Fruit fly (Drosophila melanogaster) whole organism, embryonic: Measurements from ENCODE around the gene Tpr2.

ENCODE experiments used
- CG10267 ChIP-seq: fragments of 200-800 bp; sonication (Bioruptor generic); optimal IDR thresholded peaks from 2 replicates; lab custom pipeline; 2018; ENCODE audit warnings: missing biosample characterization, mild to moderate bottlenecking, missing genetic modification characterization, moderate library complexity
- CG10979 ChIP-seq: fragments of 200-800 bp; sonication (Bioruptor generic); optimal IDR thresholded peaks from 2 replicates; lab custom pipeline; 2018; ENCODE audit warnings: missing biosample characterization, mild to moderate bottlenecking, missing genetic modification characterization, moderate library complexity
- CG11504 ChIP-seq: fragments of 200-800 bp; sonication (Bioruptor generic); optimal IDR thresholded peaks from 3 replicates; lab custom pipeline; 2019; ENCODE audit warnings: missing biosample characterization, mild to moderate bottlenecking, missing genetic modification characterization, moderate library complexity
- CG11560 ChIP-seq: fragments of 200-800 bp; sonication (Bioruptor generic); IDR thresholded peaks from 3 replicates; pipeline ENCODE4 v1.3.6; 2022; ENCODE audit warnings: missing biosample characterization, missing genetic modification characterization
- CG14014 ChIP-seq: fragments of 200-800 bp; sonication (Bioruptor generic); IDR thresholded peaks from 2 replicates; pipeline ENCODE4 v1.3.6; 2022; ENCODE audit warnings: missing biosample characterization, missing genetic modification characterization
- CG14667 ChIP-seq: fragments of 200-800 bp; sonication (Bioruptor generic); IDR thresholded peaks from 2 replicates; pipeline ENCODE4 v1.3.6; 2022; ENCODE audit warnings: missing biosample characterization, missing genetic modification characterization
- CG15479 ChIP-seq: fragments of 200-800 bp; sonication (Bioruptor generic); optimal IDR thresholded peaks from 3 replicates; lab custom pipeline; 2019; ENCODE audit warnings: missing biosample characterization, mild to moderate bottlenecking, missing genetic modification characterization, moderate library complexity
- CG15601 ChIP-seq: fragments of 200-800 bp; sonication (Bioruptor generic); optimal IDR thresholded peaks from 3 replicates; lab custom pipeline; 2019; ENCODE audit warnings: missing biosample characterization, mild to moderate bottlenecking, missing genetic modification characterization, moderate library complexity
- CG1602 ChIP-seq: fragments of 200-800 bp; sonication (Bioruptor generic); optimal IDR thresholded peaks from 3 replicates; lab custom pipeline; 2016; ENCODE audit warnings: missing biosample characterization, missing genetic modification characterization
- CG1647 ChIP-seq: fragments of 200-800 bp; sonication (Bioruptor generic); optimal IDR thresholded peaks from 3 replicates; lab custom pipeline; 2016; ENCODE audit warnings: missing biosample characterization, missing genetic modification characterization
- CG17359 ChIP-seq: fragments of 200-800 bp; sonication (Bioruptor generic); optimal IDR thresholded peaks from 3 replicates; lab custom pipeline; 2018; ENCODE audit warnings: missing biosample characterization, mild to moderate bottlenecking, missing genetic modification characterization, moderate library complexity
- CG17361 ChIP-seq: fragments of 200-800 bp; sonication (Bioruptor generic); IDR thresholded peaks from 3 replicates; pipeline ENCODE4 v1.3.6; 2022; ENCODE audit warnings: missing biosample characterization, missing genetic modification characterization
- CG17385 ChIP-seq: fragments of 200-800 bp; sonication (Bioruptor generic); optimal IDR thresholded peaks from 3 replicates; lab custom pipeline; 2018; ENCODE audit warnings: missing biosample characterization, mild to moderate bottlenecking, missing genetic modification characterization
- CG1792 ChIP-seq: fragments of 200-800 bp; sonication (Bioruptor generic); optimal IDR thresholded peaks from 2 replicates; lab custom pipeline; 2016; ENCODE audit warnings: missing biosample characterization, missing genetic modification characterization
- CG2120 ChIP-seq: fragments of 200-800 bp; sonication (Bioruptor generic); optimal IDR thresholded peaks from 3 replicates; lab custom pipeline; 2016; ENCODE audit warnings: missing biosample characterization, missing genetic modification characterization
- CG30431 ChIP-seq: fragments of 200-800 bp; sonication (Bioruptor generic); optimal IDR thresholded peaks from 2 replicates; lab custom pipeline; 2017; ENCODE audit warnings: missing biosample characterization, missing genetic modification characterization
- CG3847 ChIP-seq: fragments of 200-800 bp; sonication (Bioruptor generic); IDR thresholded peaks from 2 replicates; pipeline ENCODE4 v1.3.6; 2022; ENCODE audit warnings: missing biosample characterization, missing genetic modification characterization
- CG42726 ChIP-seq: fragments of 200-800 bp; sonication (Bioruptor generic); IDR thresholded peaks from 2 replicates; pipeline ENCODE4 v1.3.6; 2022; ENCODE audit warnings: missing biosample characterization, missing genetic modification characterization; ENCODE audit not compliant: partially characterized antibody
- CG6689 ChIP-seq: fragments of 200-800 bp; sonication (Bioruptor generic); IDR thresholded peaks from 2 replicates; pipeline ENCODE4 v1.3.6; 2022; ENCODE audit warnings: missing biosample characterization, missing genetic modification characterization
- CG7357 ChIP-seq: fragments of 200-800 bp; sonication (Bioruptor generic); IDR thresholded peaks from 3 replicates; pipeline ENCODE4 v1.3.6; 2022; ENCODE audit warnings: missing biosample characterization, missing genetic modification characterization
- CG7372 ChIP-seq: fragments of 200-800 bp; sonication (Bioruptor generic); IDR thresholded peaks from 2 replicates; pipeline ENCODE4 v1.3.6; 2022; ENCODE audit warnings: missing biosample characterization, missing genetic modification characterization
- CG7839 ChIP-seq: fragments of 200-800 bp; sonication (Bioruptor generic); optimal IDR thresholded peaks from 3 replicates; lab custom pipeline; 2018; ENCODE audit warnings: missing biosample characterization, mild to moderate bottlenecking, missing genetic modification characterization, moderate library complexity
- CG7963 ChIP-seq: fragments of 200-800 bp; sonication (Bioruptor generic); IDR thresholded peaks from 3 replicates; pipeline ENCODE4 v1.3.6; 2022; ENCODE audit warnings: missing biosample characterization, missing genetic modification characterization; ENCODE audit not compliant: partially characterized antibody
- Camta ChIP-seq: fragments of 200-800 bp; sonication (Bioruptor generic); optimal IDR thresholded peaks from 2 replicates; lab custom pipeline; 2016; ENCODE audit warnings: missing biosample characterization, missing genetic modification characterization
- Fer1 ChIP-seq: fragments of 200-800 bp; sonication (Bioruptor generic); optimal IDR thresholded peaks from 2 replicates; lab custom pipeline; 2017; ENCODE audit warnings: missing biosample characterization, mild to moderate bottlenecking, missing genetic modification characterization
- Fer2 ChIP-seq: fragments of 200-800 bp; sonication (Bioruptor generic); optimal IDR thresholded peaks from 2 replicates; lab custom pipeline; 2018; ENCODE audit warnings: missing biosample characterization, mild to moderate bottlenecking, missing genetic modification characterization, moderate library complexity
- HmgZ ChIP-seq: fragments of 200-800 bp; sonication (Bioruptor generic); optimal IDR thresholded peaks from 2 replicates; lab custom pipeline; 2018; ENCODE audit warnings: missing biosample characterization, mild to moderate bottlenecking, missing genetic modification characterization
- Hr51 ChIP-seq, 2 experiments: fragments of 200-800 bp; sonication (Bioruptor generic); optimal IDR thresholded peaks; 2 replicates in 1 of 2; 3 replicates in 1 of 2; lab custom pipeline; 2016 to 2018; ENCODE audit warnings: missing biosample characterization in 2 of 2, missing genetic modification characterization in 2 of 2, mild to moderate bottlenecking in 1 of 2, moderate library complexity in 1 of 2
- Jarid2 ChIP-seq: fragments of 200-800 bp; sonication (Bioruptor generic); optimal IDR thresholded peaks from 3 replicates; lab custom pipeline; 2017; ENCODE audit warnings: mild to moderate bottlenecking, missing biosample characterization, missing genetic modification reagents, missing genetic modification characterization
- Myb ChIP-seq: fragments of 200-800 bp; sonication (Bioruptor generic); optimal IDR thresholded peaks from 2 replicates; lab custom pipeline; 2016; ENCODE audit warnings: missing biosample characterization, missing genetic modification characterization
- Nf-YA ChIP-seq: fragments of 200-800 bp; sonication (Bioruptor generic); IDR thresholded peaks from 2 replicates; pipeline ENCODE4 v1.3.6; 2022; ENCODE audit warnings: missing biosample characterization, missing genetic modification characterization
- Ssrp ChIP-seq: fragments of 200-800 bp; sonication (Bioruptor generic); optimal IDR thresholded peaks from 2 replicates; lab custom pipeline; 2018; ENCODE audit warnings: missing biosample characterization, mild to moderate bottlenecking, missing genetic modification characterization, moderate library complexity
- Stat92E ChIP-seq, 3 experiments: fragments of >200 bp in 2 of 3; fragments of 200-800 bp in 1 of 3; sonication (Bioruptor generic) in 1 of 3; optimal IDR thresholded peaks; 2 replicates each; lab custom pipeline; 2017 to 2019; ENCODE audit warnings: missing biosample characterization in 3 of 3, missing genetic modification characterization in 3 of 3, mild to moderate bottlenecking in 1 of 3, moderate library complexity in 1 of 3
- caup ChIP-seq: fragments of 200-800 bp; sonication (Bioruptor generic); optimal IDR thresholded peaks from 3 replicates; lab custom pipeline; 2017; ENCODE audit warnings: missing biosample characterization, mild to moderate bottlenecking, missing genetic modification characterization, moderate library complexity; ENCODE audit not compliant: severe bottlenecking
- disco-r ChIP-seq: fragments of 200-800 bp; sonication (Bioruptor generic); optimal IDR thresholded peaks from 2 replicates; lab custom pipeline; 2016; ENCODE audit warnings: missing biosample characterization, missing genetic modification characterization
- eve ChIP-seq, 2 experiments: fragments of >200 bp; optimal IDR thresholded peaks; 2 replicates each; lab custom pipeline; 2017; ENCODE audit warnings: missing biosample characterization in 2 of 2, missing genetic modification characterization in 2 of 2
- ewg ChIP-seq: fragments of 200-800 bp; sonication (Bioruptor generic); optimal IDR thresholded peaks from 3 replicates; lab custom pipeline; 2017; ENCODE audit warnings: mild to moderate bottlenecking, missing biosample characterization, missing genetic modification reagents, missing genetic modification characterization
- insv ChIP-seq, 2 experiments: fragments of 200-800 bp; sonication (Bioruptor generic); optimal IDR thresholded peaks; 3 replicates each; lab custom pipeline; 2016 to 2018; ENCODE audit warnings: missing biosample characterization in 2 of 2, missing genetic modification characterization in 2 of 2
- ken ChIP-seq: fragments of 200-800 bp; sonication (Bioruptor generic); IDR thresholded peaks from 3 replicates; pipeline ENCODE4 v1.3.6; 2022; ENCODE audit warnings: missing biosample characterization, missing genetic modification characterization
- nau ChIP-seq: fragments of 200-800 bp; sonication (Bioruptor generic); optimal IDR thresholded peaks from 3 replicates; lab custom pipeline; 2017; ENCODE audit warnings: missing biosample characterization, mild to moderate bottlenecking, missing genetic modification characterization, missing genetic modification reagents
- nerfin-1 ChIP-seq: fragments of 200-800 bp; sonication (Bioruptor generic); optimal IDR thresholded peaks from 3 replicates; lab custom pipeline; 2019; ENCODE audit warnings: missing biosample characterization, mild to moderate bottlenecking, missing genetic modification characterization, moderate library complexity
- org-1 ChIP-seq: fragments of 200-800 bp; sonication (Bioruptor generic); optimal IDR thresholded peaks from 2 replicates; lab custom pipeline; 2017; ENCODE audit warnings: missing biosample characterization, missing genetic modification characterization
- row ChIP-seq: fragments of 200-800 bp; sonication (Bioruptor generic); IDR thresholded peaks from 3 replicates; pipeline ENCODE4 v1.3.6; 2022; ENCODE audit warnings: missing biosample characterization, missing genetic modification characterization
- sna ChIP-seq: fragments of 200-800 bp; sonication (Bioruptor generic); IDR thresholded peaks from 2 replicates; pipeline ENCODE4 v1.3.6; 2022; ENCODE audit warnings: missing biosample characterization, missing genetic modification characterization; ENCODE audit not compliant: partially characterized antibody
- stc ChIP-seq: fragments of 200-800 bp; sonication (Bioruptor generic); IDR thresholded peaks from 2 replicates; pipeline ENCODE4 v1.3.6; 2022; ENCODE audit warnings: missing biosample characterization, missing genetic modification characterization
- stwl ChIP-seq: fragments of 200-800 bp; sonication (Bioruptor generic); optimal IDR thresholded peaks from 3 replicates; lab custom pipeline; 2018; ENCODE audit warnings: missing biosample characterization, mild to moderate bottlenecking, missing genetic modification characterization, moderate library complexity
- trem ChIP-seq: fragments of 200-800 bp; optimal IDR thresholded peaks from 3 replicates; lab custom pipeline; 2019; ENCODE audit warnings: missing biosample characterization, mild to moderate bottlenecking, missing genetic modification characterization, moderate library complexity
- twi ChIP-seq: fragments of 200-800 bp; optimal IDR thresholded peaks from 2 replicates; lab custom pipeline; 2019; ENCODE audit warnings: missing biosample characterization, mild to moderate bottlenecking, missing genetic modification characterization, moderate library complexity
- wdn ChIP-seq: fragments of 200-800 bp; sonication (Bioruptor generic); IDR thresholded peaks from 2 replicates; pipeline ENCODE4 v1.3.6; 2022; ENCODE audit warnings: missing biosample characterization, missing genetic modification characterization

Tpr2 gene

dm6 chr2L:16495193-16495780 lies 3.9 kb downstream of the Tpr2 start (continued):
- TF ChIP-seq CG10267 (no peak), sna (GFP tag; lab: Robert Waterston, UW) (no peak), CG17361 (GFP tag; lab: Robert Waterston, UW) (no peak), Hr51 (GFP tag; optimal IDR thresholded peaks at IDR 0.05; lab: Kevin White, UChicago) (peak; percentile 54 to 93), CG7839 (peak; percentile 34), CG17385 (GFP tag; lab: Kevin White, UChicago) (peak; percentile 89), CG1792 (GFP tag; lab: Kevin White, UChicago) (no peak), CG1647 (GFP tag; lab: Kevin White, UChicago) (no peak), CG15479 (GFP tag; lab: Kevin White, UChicago) (no peak), Stat92E (GFP tag; optimal IDR thresholded peaks at IDR 0.05; lab: Kevin White, UChicago) (no peak), CG3847 (GFP tag; lab: Robert Waterston, UW) (peak; percentile 72), CG2120 (GFP tag; lab: Kevin White, UChicago) (peak; percentile 75), Myb (GFP tag; lab: Kevin White, UChicago) (peak; percentile 45), trem (no peak), eve (GFP tag; optimal IDR thresholded peaks at IDR 0.05; lab: Kevin White, UChicago) (peak in 1 of 2 experiments; percentile 47), CG14014 (peak; percentile 45; the same call in 1 of the 2 replicates), twi (peak; percentile 81), nau (GFP tag; lab: Kevin White, UChicago) (no peak), wdn (GFP tag; lab: Robert Waterston, UW) (peak; percentile 69), Fer2 (tag; lab: Kevin White, UChicago) (no peak), CG17359 (tag; lab: Kevin White, UChicago) (no peak), stc (no peak), org-1 (peak; percentile 82), stwl (tag; lab: Kevin White, UChicago) (no peak), Jarid2 (GFP tag; lab: Kevin White, UChicago) (no peak), CG10979 (tag; lab: Kevin White, UChicago) (no peak), CG15601 (tag; lab: Kevin White, UChicago) (peak; percentile 95), CG42726 (GFP tag; lab: Robert Waterston, UW) (no peak), Ssrp (tag; lab: Kevin White, UChicago) (peak; percentile 91), CG1602 (GFP tag; lab: Kevin White, UChicago) (peak; percentile 81), caup (GFP tag; lab: Kevin White, UChicago) (no peak), insv (GFP tag; optimal IDR thresholded peaks at IDR 0.05; lab: Kevin White, UChicago) (peak in 1 of 2 experiments; percentile 32), nerfin-1 (tag; lab: Kevin White, UChicago) (no peak), HmgZ (tag; lab: Kevin White, UChicago) (peak; percentile 86), disco-r (peak; percentile 60), ewg (GFP tag; lab: Kevin White, UChicago) (peak; percentile 84), row (GFP tag; lab: Robert Waterston, UW) (peak; percentile 82), CG7963 (no peak), Camta (GFP tag; lab: Kevin White, UChicago) (peak; percentile 84), Fer1 (GFP tag; lab: Kevin White, UChicago) (no peak), CG7357 (GFP tag; lab: Robert Waterston, UW) (no peak), Nf-YA (no peak), CG11560 (tag; lab: Robert Waterston, UW) (no peak), CG7372 (no peak), CG30431 (peak; percentile 71), CG11504 (tag; lab: Kevin White, UChicago) (peak; percentile 68), CG6689 (no peak), CG14667 (GFP tag; lab: Robert Waterston, UW) (no peak), ken (GFP tag; lab: Robert Waterston, UW) (peak; percentile 87)
